Worm (Caenorhabditis elegans) whole organism, early embryonic: ENCODE results near the gene clec-160.

Experiments
- B0310.2 ChIP-seq: sonication (generic microtip); optimal IDR thresholded peaks from 2 replicates; lab custom pipeline; 2016; ENCODE audit warnings: mild to moderate bottlenecking, missing genetic modification characterization, missing compliant biosample characterization
- F13C5.2 ChIP-seq: sonication (generic microtip); optimal IDR thresholded peaks from 2 replicates; lab custom pipeline; 2017; ENCODE audit warnings: mild to moderate bottlenecking, missing genetic modification characterization, inconsistent platforms, missing compliant biosample characterization
- aly-1 ChIP-seq: sonication (generic microtip); optimal IDR thresholded peaks from 2 replicates; lab custom pipeline; 2016; ENCODE audit warnings: missing genetic modification characterization, missing compliant biosample characterization
- ama-1 ChIP-seq: fragments of 150-350 bp; optimal IDR thresholded peaks from 2 replicates; lab custom pipeline; 2014
- ceh-13 ChIP-seq: fragments of 200-800 bp; sonication (Bioruptor generic); optimal IDR thresholded peaks from 2 replicates; lab custom pipeline; 2018; ENCODE audit warnings: mild to moderate bottlenecking, missing genetic modification characterization, missing compliant biosample characterization
- ceh-36 ChIP-seq: sonication (generic microtip); optimal IDR thresholded peaks from 2 replicates; lab custom pipeline; 2016; ENCODE audit warnings: missing genetic modification characterization, inconsistent platforms, missing compliant biosample characterization
- ets-7 ChIP-seq: sonication (generic microtip); optimal IDR thresholded peaks from 2 replicates; lab custom pipeline; 2016; ENCODE audit warnings: missing genotype, missing genetic modification characterization, missing compliant biosample characterization
- flt-1 ChIP-seq: fragments of 200-800 bp; sonication (Bioruptor generic); IDR thresholded peaks from 2 replicates; pipeline ENCODE4 v1.3.6; 2022; ENCODE audit warnings: missing genetic modification characterization, missing compliant biosample characterization
- hmbx-1 ChIP-seq: sonication (generic microtip); optimal IDR thresholded peaks from 2 replicates; lab custom pipeline; 2016; ENCODE audit warnings: mild to moderate bottlenecking, missing genetic modification characterization, missing compliant biosample characterization
- hmg-4 ChIP-seq: fragments of 200-800 bp; sonication (Bioruptor generic); optimal IDR thresholded peaks from 2 replicates; lab custom pipeline; 2018; ENCODE audit warnings: mild to moderate bottlenecking, missing genetic modification characterization, missing compliant biosample characterization
- hnd-1 ChIP-seq: sonication (generic microtip); optimal IDR thresholded peaks from 2 replicates; lab custom pipeline; 2016; ENCODE audit warnings: missing genetic modification characterization, missing compliant biosample characterization
- pes-1 ChIP-seq: fragments of 200-800 bp; sonication (Bioruptor generic); IDR thresholded peaks from 2 replicates; pipeline ENCODE4 v1.3.6; 2022; ENCODE audit warnings: missing genetic modification reagents, missing genetic modification characterization, missing compliant biosample characterization
- scrt-1 ChIP-seq: fragments of 200-800 bp; sonication (Bioruptor generic); IDR thresholded peaks from 2 replicates; pipeline ENCODE4 v1.3.6; 2022; ENCODE audit warnings: missing genetic modification characterization, missing compliant biosample characterization
- sea-1 ChIP-seq: fragments of 200-800 bp; sonication (Bioruptor generic); conservative IDR thresholded peaks from 2 replicates; pipeline ENCODE4 v1.3.6; 2022; ENCODE audit warnings: missing genetic modification characterization, missing compliant biosample characterization
- tbx-11 ChIP-seq: fragments of 200-800 bp; sonication (Bioruptor generic); IDR thresholded peaks from 2 replicates; pipeline ENCODE4 v1.3.6; 2022; ENCODE audit warnings: missing genetic modification characterization, missing compliant biosample characterization
- tbx-37 ChIP-seq: fragments of 200-800 bp; sonication (Bioruptor generic); conservative IDR thresholded peaks from 2 replicates; pipeline ENCODE4 v1.3.6; 2022; ENCODE audit warnings: missing genetic modification reagents, missing genetic modification characterization, missing compliant biosample characterization
- tra-4 ChIP-seq: sonication (generic microtip); optimal IDR thresholded peaks from 2 replicates; lab custom pipeline; 2017; ENCODE audit warnings: missing genetic modification characterization, missing compliant biosample characterization

clec-160 gene

DNA sequence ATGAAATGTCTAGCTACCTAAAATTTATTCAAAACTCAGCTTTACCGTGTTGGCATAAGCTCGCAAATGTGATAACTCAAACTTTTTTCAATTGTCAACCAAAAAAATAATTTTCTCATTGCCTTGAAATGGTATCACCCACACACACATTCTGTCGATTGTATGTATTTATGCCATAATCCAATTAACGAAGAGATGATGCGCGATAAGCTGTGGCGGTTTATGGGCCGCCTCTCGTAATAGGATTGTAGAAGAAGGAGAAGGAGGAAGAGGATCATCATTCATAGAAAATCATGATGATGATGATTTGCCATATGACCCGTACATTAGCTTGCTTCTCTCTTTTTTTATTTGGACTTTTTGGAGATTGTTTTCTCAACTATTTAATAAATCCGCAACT lies 13.4 kb upstream of the clec-160 start:
- no peak for TF ChIP-seq pes-1
- TF ChIP-seq aly-1 (tag; lab: Kevin White, UChicago), result no peak
- no peak for TF ChIP-seq ets-7 (tag; lab: Kevin White, UChicago)
- no peak for TF ChIP-seq tra-4 (tag; lab: Kevin White, UChicago)
- TF ChIP-seq hmbx-1 (tag; lab: Kevin White, UChicago), result no peak
- TF ChIP-seq tbx-37 (GFP tag; lab: Robert Waterston, UW), result no peak
- TF ChIP-seq ceh-36 (tag; lab: Kevin White, UChicago), result no peak
- TF ChIP-seq sea-1 (GFP tag; lab: Robert Waterston, UW), result no peak
- TF ChIP-seq scrt-1 (GFP tag; lab: Robert Waterston, UW), result no peak
- no peak for TF ChIP-seq hnd-1 (tag; lab: Kevin White, UChicago)
- no peak for TF ChIP-seq tbx-11
- no peak for TF ChIP-seq F13C5.2 (tag; lab: Kevin White, UChicago)

DNA sequence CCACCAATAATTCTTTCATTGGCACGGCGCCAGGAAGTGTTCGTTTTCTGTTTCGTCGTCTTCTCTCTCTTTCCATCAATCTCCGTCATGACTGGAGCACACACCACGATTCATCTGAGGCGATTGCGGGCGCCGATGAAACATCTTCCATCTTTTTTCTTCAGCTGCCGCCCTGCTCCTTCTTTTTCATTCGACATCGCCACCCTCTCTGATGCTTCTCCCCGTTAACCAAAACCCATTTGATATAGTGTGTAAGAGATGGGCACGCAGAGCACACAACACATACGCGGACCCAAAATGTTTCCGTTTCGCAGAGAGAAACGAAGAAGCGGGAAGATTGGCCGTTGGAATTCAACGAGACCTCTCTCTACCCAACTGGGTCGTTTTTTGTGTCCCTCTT lies 11.7 kb upstream of the clec-160 start:
- no peak for TF ChIP-seq tbx-37 (GFP tag; lab: Robert Waterston, UW)
- peak; percentile 38 for TF ChIP-seq hmg-4 (GFP tag; lab: Kevin White, UChicago)

DNA sequence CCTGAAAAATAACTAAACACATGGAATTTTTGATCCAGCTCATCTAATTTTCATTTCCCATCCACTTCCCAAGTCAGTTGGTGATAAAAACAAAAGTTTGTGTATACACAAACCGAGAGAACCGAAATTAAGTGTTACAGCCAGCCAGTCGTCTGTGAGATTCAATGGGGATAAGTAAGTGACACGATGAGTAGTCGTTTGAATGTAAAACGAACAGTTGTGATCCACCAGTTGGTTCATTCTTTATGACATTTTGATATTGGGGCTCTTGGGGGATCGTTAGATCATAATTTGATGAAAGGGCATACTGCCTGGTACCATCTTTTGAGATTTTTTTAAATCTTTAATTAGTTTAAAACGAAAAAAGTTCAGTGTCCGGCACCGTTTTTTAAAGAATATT lies 11.1 kb upstream of the clec-160 start:
- TF ChIP-seq flt-1 (GFP tag; lab: Robert Waterston, UW), result no peak
- TF ChIP-seq tra-4 (tag; lab: Kevin White, UChicago), result no peak
- no peak for TF ChIP-seq sea-1 (GFP tag; lab: Robert Waterston, UW)
- TF ChIP-seq hnd-1 (tag; lab: Kevin White, UChicago), result no peak
- no peak for TF ChIP-seq hmbx-1 (tag; lab: Kevin White, UChicago)
- TF ChIP-seq ets-7 (tag; lab: Kevin White, UChicago), result no peak
- no peak for TF ChIP-seq scrt-1 (GFP tag; lab: Robert Waterston, UW)
- no peak for TF ChIP-seq B0310.2 (tag; lab: Kevin White, UChicago)
- TF ChIP-seq tbx-11, result no peak
- TF ChIP-seq tbx-37 (GFP tag; lab: Robert Waterston, UW), result no peak
- TF ChIP-seq ama-1 (lab: Kevin White, UChicago), result no peak
- TF ChIP-seq ceh-13 (GFP tag; lab: Kevin White, UChicago), result no peak
- no peak for TF ChIP-seq aly-1 (tag; lab: Kevin White, UChicago)
- TF ChIP-seq pes-1, result no peak
- no peak for TF ChIP-seq F13C5.2 (tag; lab: Kevin White, UChicago)
- no peak for TF ChIP-seq hmg-4 (GFP tag; lab: Kevin White, UChicago)

DNA sequence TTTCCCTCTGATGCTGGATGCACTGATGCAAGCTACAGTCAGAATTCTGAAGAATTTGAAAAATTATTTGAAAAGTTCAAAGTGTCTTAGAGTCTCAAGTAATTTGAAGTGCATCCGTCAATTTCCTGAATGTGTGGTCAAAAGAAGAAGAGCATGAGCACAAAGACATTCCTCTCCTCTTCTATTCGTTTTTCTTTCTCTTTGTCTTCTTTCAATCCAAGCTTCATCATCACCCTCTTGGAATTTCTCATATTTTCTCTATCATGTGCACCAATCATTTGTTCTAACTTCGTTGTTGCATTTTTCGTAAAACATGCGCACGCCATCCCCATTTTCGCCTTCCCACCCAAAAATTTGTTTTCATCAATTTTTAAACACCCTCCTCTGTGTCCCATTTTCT lies 10.2 kb upstream of the clec-160 start:
- TF ChIP-seq tra-4 (tag; lab: Kevin White, UChicago) (no peak), scrt-1 (GFP tag; lab: Robert Waterston, UW) (no peak), aly-1 (tag; lab: Kevin White, UChicago) (no peak), flt-1 (GFP tag; lab: Robert Waterston, UW) (no peak), hmg-4 (GFP tag; lab: Kevin White, UChicago) (no peak), ets-7 (tag; lab: Kevin White, UChicago) (no peak), tbx-37 (GFP tag; lab: Robert Waterston, UW) (no peak), sea-1 (GFP tag; lab: Robert Waterston, UW) (no peak), ceh-36 (tag; lab: Kevin White, UChicago) (no peak), hnd-1 (tag; lab: Kevin White, UChicago) (no peak), F13C5.2 (tag; lab: Kevin White, UChicago) (no peak), B0310.2 (tag; lab: Kevin White, UChicago) (no peak), pes-1 (no peak), ceh-13 (GFP tag; lab: Kevin White, UChicago) (no peak)

DNA sequence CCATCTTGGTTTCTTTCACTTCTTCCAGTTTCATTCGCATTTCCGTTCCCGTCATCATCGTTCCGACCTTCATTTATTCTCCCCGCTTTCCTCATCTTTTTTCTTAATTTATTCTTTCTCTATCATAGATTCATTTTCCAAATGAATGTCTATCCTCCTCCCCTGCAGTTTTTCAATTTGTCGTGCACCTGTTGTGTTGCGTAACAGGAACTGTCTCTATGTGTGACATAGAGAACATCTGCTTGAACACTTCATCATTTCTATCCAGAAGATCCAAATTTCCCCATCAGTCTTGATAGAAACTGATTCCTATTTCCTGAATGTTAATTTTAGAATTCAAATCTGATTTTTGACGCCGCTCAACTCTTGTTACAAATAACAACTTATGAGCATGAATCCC lies 7.8 kb upstream of the clec-160 start:
- no peak for TF ChIP-seq flt-1 (GFP tag; lab: Robert Waterston, UW)
- no peak for TF ChIP-seq sea-1 (GFP tag; lab: Robert Waterston, UW)
- no peak for TF ChIP-seq tra-4 (tag; lab: Kevin White, UChicago)
- no peak for TF ChIP-seq tbx-11
- no peak for TF ChIP-seq ets-7 (tag; lab: Kevin White, UChicago)
- no peak for TF ChIP-seq ceh-36 (tag; lab: Kevin White, UChicago)
- TF ChIP-seq hmbx-1 (tag; lab: Kevin White, UChicago), result no peak
- no peak for TF ChIP-seq F13C5.2 (tag; lab: Kevin White, UChicago)
- TF ChIP-seq pes-1, result no peak
- TF ChIP-seq hmg-4 (GFP tag; lab: Kevin White, UChicago), result no peak
- TF ChIP-seq hnd-1 (tag; lab: Kevin White, UChicago), result no peak
- TF ChIP-seq ceh-13 (GFP tag; lab: Kevin White, UChicago), result no peak
- TF ChIP-seq B0310.2 (tag; lab: Kevin White, UChicago), result no peak
- TF ChIP-seq aly-1 (tag; lab: Kevin White, UChicago), result no peak
- no peak for TF ChIP-seq scrt-1 (GFP tag; lab: Robert Waterston, UW)

DNA sequence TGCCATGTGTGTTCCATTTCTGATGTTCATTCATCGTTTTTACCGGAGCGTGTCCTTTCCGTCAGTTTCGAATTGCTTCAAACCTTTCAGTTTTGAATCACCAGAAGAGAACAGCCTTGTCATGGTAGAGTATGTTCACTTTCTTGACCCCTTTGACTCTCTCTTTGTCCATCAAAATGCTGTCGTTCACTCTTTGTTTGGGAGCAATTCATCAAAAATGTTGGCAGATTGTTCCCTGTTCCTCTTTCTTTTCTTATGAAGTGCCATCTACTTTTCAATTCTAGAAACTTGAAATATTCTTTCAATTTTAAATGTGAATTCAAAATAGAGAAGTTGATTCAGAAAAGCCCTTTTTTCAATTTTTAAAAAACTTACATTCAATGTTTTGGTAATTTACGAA lies 5.5 kb upstream of the clec-160 start:
- no peak for TF ChIP-seq hmbx-1 (tag; lab: Kevin White, UChicago)
- TF ChIP-seq hnd-1 (tag; lab: Kevin White, UChicago), result no peak
- no peak for TF ChIP-seq tbx-37 (GFP tag; lab: Robert Waterston, UW)
- TF ChIP-seq B0310.2 (tag; lab: Kevin White, UChicago), result no peak
- TF ChIP-seq aly-1 (tag; lab: Kevin White, UChicago), result no peak
- TF ChIP-seq tra-4 (tag; lab: Kevin White, UChicago), result no peak
- TF ChIP-seq flt-1 (GFP tag; lab: Robert Waterston, UW), result no peak
- TF ChIP-seq ama-1 (lab: Kevin White, UChicago), result no peak

DNA sequence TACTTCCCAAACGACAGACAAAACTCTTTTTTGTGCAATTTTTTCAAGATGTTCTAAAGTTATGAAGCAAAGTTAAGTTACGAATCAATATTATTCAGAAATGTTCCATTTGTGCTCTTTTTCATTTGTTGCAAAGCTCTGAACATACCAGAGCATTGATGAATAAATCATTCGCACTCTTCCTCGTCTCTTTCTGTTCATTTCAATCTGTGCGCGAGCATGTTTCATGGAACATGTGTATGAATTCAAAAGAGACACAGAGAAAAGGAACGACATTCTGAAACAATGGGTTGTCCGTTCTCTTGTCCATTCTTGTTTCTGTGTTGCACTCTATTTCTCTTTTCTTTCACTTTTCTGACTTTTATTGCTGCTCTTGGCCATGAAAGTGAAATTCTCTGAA lies 4.6 kb upstream of the clec-160 start:
- TF ChIP-seq tbx-37 (GFP tag; lab: Robert Waterston, UW) (no peak), B0310.2 (tag; lab: Kevin White, UChicago) (no peak), tra-4 (tag; lab: Kevin White, UChicago) (no peak), ceh-36 (tag; lab: Kevin White, UChicago) (no peak), ceh-13 (GFP tag; lab: Kevin White, UChicago) (no peak), ets-7 (tag; lab: Kevin White, UChicago) (no peak), aly-1 (tag; lab: Kevin White, UChicago) (no peak), flt-1 (GFP tag; lab: Robert Waterston, UW) (no peak), pes-1 (no peak), hnd-1 (tag; lab: Kevin White, UChicago) (no peak), hmbx-1 (tag; lab: Kevin White, UChicago) (no peak), hmg-4 (GFP tag; lab: Kevin White, UChicago) (no peak), F13C5.2 (tag; lab: Kevin White, UChicago) (no peak), ama-1 (lab: Kevin White, UChicago) (no peak), scrt-1 (GFP tag; lab: Robert Waterston, UW) (no peak), sea-1 (GFP tag; lab: Robert Waterston, UW) (no peak), tbx-11 (no peak)
